Fruit fly (Drosophila melanogaster) Kc167 (cell line): Measurements from ENCODE around the gene NTPase.

Source experiments
- Myc ChIP-seq: fragments of >200 bp; optimal IDR thresholded peaks from 2 replicates; lab custom pipeline; 2017; ENCODE audit warnings: missing external identifiers
- Sin3A ChIP-seq: fragments of >200 bp; optimal IDR thresholded peaks from 2 replicates; lab custom pipeline; 2018; ENCODE audit warnings: missing external identifiers
- h ChIP-seq: fragments of >200 bp; optimal IDR thresholded peaks from 3 replicates; lab custom pipeline; 2018; ENCODE audit warnings: missing external identifiers
- insv ChIP-seq: fragments of >200 bp; optimal IDR thresholded peaks from 3 replicates; lab custom pipeline; 2018; ENCODE audit warnings: missing external identifiers
- psq ChIP-seq: fragments of >200 bp; optimal IDR thresholded peaks from 2 replicates; lab custom pipeline; 2017; ENCODE audit warnings: missing external identifiers
- ttk ChIP-seq: sonication (Bioruptor generic); optimal IDR thresholded peaks from 2 replicates; lab custom pipeline; 2017; ENCODE audit warnings: missing external identifiers

NTPase gene

DNA sequence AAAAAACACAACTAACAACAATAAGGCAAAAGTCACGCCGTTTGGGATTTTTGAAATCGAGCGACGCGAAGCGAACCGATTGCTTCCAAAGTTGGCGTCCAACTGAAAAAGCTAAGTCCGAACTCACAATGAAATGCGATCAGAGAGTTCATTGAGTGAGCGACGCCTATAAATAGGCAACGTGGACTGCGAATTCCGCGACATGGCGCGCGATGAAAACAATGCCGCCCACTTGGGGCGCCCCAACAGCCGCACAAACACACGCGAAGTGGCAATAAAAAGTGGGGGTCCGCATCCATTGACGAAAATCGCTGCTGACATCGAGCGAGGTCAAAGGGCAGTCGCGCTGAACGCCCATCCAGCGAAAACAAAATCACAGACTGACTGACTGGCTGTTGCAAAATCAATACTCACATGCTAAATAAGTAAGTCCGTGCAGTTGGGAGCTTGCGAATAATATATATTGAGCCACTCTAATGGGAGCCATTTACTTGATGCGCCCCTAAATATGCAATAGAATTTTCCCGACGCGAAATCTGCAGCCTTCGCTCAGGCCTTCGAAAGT, 30.4 kb downstream of the NTPase start:
- TF ChIP-seq Sin3A (lab: Kevin White, UChicago): no peak

DNA sequence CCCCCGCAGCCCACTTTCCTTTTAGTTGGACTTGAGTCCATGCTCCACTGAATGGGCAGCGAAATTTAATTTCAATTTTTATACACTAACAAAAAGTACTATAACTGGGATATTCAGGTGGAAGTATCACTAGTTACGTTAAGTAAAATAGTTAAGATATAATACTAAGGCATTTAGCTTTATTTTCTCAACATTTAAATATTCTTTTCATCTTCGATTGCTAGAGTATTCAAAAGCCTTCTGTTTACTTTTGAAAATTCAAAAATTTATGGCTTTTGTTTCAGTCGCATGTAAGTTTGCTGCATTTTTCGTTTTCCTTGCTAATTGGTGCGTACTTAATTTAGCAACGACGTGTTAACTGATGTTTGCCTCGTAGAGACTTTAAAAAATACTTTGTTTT, 34.1 kb downstream of the NTPase start:
- TF ChIP-seq Myc (lab: Kevin White, UChicago): no peak
- no peak for TF ChIP-seq ttk
- no peak for TF ChIP-seq Sin3A (lab: Kevin White, UChicago)

DNA sequence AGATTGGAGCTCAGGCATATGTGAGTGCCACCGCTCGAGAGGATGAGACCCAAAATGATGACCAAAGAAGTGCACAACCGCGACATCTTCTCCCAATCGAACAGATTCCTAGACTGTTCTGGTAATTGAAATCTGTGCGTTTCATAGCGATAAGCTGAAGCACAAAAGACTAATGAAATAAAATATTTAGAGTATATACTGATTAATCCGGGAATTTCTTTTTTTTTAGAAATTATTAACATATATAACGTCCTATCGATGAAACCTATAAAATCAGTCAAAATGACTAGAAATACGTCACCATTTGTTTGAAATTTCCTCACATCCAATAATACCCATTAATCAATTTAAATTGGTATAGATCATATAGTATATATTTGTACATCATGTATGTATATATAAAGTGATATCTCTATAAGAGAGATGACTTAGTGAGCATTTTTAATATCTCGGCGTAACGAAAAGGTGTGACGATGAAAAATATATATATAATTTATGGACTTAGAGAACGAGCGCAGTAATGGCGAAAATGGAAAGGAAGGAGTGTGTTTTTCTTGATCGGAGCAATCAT, 38.5 kb downstream of the NTPase start, which contains the start of the genes CG3117 and CG2983:
Gene CG3117 (minus strand): TSS at position 101 of the 571 bp plus-strand sequence.
Gene CG2983 (plus strand): TSS at position 521 of the 571 bp plus-strand sequence.
- TF ChIP-seq h (lab: Kevin White, UChicago) (no peak), Sin3A (lab: Kevin White, UChicago) (no peak), psq (lab: Kevin White, UChicago) (no peak), Myc (lab: Kevin White, UChicago) (no peak), insv (lab: Kevin White, UChicago) (no peak), ttk (no peak)

DNA sequence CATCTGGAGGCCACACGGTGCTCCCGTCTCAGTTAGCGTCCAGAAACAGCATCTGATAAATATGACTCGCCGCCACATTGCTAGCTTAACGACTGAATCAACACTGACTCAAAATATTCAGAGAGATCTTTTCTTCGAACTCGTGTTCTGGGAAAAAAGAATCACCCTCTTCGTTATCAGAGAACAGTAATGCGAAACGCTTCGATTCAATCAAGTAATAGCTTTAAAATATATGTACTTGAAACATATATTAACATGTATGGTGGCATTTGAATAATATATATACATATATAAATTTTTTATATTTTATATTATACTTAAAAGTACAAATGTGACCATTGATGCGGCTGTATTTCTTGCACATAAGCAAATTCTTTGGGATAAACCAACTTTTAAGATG, 40.0 kb downstream of the NTPase start, which contains the start of gene CG18557:
Gene CG18557 (minus strand): TSS at position 101 of the 400 bp plus-strand sequence.
- TF ChIP-seq Myc (lab: Kevin White, UChicago): no peak
- no peak for TF ChIP-seq psq (lab: Kevin White, UChicago)
- TF ChIP-seq insv (lab: Kevin White, UChicago): no peak
- no peak for TF ChIP-seq ttk
- TF ChIP-seq Sin3A (lab: Kevin White, UChicago): no peak
- no peak for TF ChIP-seq h (lab: Kevin White, UChicago)

DNA sequence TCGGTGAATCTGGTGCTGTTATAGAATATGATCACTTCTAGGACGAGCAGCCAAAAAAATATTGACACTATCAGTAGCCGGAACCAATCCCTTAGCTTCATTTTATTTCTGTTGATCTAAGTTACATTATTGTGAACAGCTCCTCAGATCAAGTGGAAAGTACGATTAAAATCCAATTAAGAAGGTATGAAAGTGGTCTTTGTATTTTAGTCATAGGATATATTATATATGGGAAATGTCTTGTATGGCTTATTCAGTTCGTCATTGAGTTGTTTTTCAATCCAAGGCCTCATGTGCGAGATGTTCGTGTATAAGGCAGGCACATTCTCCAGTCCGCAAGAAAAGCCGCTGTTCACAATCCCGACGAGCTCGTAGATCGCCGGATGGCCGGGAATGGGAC, 41.2 kb downstream of the NTPase start, which contains the start of gene CG18558:
Gene CG18558 (minus strand): TSS at position 101 of the 400 bp plus-strand sequence.
- TF ChIP-seq Sin3A (lab: Kevin White, UChicago) (no peak), ttk (no peak), Myc (lab: Kevin White, UChicago) (no peak), psq (lab: Kevin White, UChicago) (no peak), h (lab: Kevin White, UChicago) (no peak), insv (lab: Kevin White, UChicago) (no peak)

DNA sequence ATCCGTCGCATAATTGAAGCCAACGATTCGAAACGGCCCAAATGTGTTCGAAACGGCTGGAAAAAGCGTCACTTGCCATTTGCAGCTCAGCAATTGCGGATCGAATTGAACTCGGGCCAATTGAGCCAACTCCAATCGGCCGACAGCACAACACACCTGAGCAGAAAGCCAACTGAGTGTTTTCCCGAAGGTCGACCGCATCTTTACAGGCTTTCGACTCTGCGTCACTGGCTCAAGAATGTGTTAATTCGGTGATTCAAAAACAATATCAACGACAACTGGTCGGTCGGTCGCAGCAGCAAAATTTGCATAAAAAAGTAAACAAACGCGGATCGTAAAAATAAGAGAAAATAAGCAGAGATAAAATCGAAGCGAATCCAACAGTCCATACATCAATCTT, 45.3 kb downstream of the NTPase start:
- TF ChIP-seq psq (lab: Kevin White, UChicago) (no peak), Sin3A (lab: Kevin White, UChicago) (no peak), h (lab: Kevin White, UChicago) (no peak), Myc (lab: Kevin White, UChicago) (no peak), ttk (no peak)

DNA sequence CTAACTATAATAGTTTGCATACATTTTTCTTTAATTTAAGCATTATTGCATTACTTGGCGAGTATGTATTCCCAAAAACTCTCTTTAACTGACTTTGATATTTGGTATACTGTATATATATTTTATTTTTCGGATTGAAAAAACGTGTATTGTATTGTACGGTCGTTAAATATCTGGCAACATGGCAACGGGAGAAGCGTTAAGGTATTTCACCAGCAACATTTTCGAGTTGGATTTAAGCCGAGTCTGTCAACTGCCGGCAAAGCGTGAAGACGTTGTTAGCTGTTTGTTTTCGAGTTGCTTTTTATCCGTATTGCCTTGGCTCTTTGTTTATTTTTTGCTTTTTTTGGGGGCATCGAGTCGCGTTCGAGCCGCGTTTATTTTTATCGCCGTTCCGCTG, 45.8 kb downstream of the NTPase start, which contains the start of gene CG2975:
Gene CG2975 (plus strand): TSS at position 275 of the 400 bp plus-strand sequence.
- no peak for TF ChIP-seq insv (lab: Kevin White, UChicago)
- no peak for TF ChIP-seq Myc (lab: Kevin White, UChicago)
- no peak for TF ChIP-seq h (lab: Kevin White, UChicago)
- no peak for TF ChIP-seq Sin3A (lab: Kevin White, UChicago)
- no peak for TF ChIP-seq ttk
- no peak for TF ChIP-seq psq (lab: Kevin White, UChicago)

DNA sequence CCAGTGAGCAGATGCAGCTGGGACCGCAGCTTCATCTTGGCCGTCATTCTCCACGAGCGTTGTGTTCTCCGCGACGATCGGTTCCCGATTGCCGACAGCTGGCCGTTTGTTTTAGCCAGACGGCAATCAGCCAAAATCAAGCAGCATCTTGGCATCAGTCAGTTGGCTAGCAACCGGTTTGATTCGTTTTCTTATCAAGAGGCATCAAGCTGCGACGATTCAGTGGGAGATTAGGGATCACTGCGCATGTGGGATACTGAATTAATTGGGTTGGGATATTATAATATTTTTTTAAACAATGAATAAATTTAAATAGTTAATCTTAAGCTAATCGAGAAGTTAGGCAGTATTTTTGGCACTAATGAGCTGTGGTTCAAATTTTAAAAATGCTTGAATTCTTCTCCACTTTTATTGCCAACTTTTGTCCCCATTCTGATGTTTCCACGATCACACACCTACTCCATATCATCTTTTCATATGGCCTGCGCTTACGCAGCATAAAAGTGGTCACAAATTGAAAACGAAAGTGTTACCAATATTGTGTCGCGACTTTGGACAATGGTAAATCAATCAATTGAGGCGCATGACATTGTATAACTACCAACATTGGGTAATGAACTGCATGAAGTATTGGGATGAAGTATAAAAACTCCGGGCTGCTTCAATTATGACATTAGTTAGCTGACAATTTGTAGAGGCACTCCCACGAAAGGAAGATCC, 47.7 kb downstream of the NTPase start, which contains the start of the genes CG3119 and Cpr23B:
Gene CG3119 (minus strand): TSS at position 92 of the 720 bp plus-strand sequence.
Gene Cpr23B (plus strand): TSS at position 670 of the 720 bp plus-strand sequence.
- TF ChIP-seq psq (lab: Kevin White, UChicago): no peak
- no peak for TF ChIP-seq Myc (lab: Kevin White, UChicago)
- TF ChIP-seq h (lab: Kevin White, UChicago): no peak
- TF ChIP-seq Sin3A (lab: Kevin White, UChicago): no peak
- no peak for TF ChIP-seq insv (lab: Kevin White, UChicago)
- no peak for TF ChIP-seq ttk
